Worm (Caenorhabditis elegans) whole organism, late embryonic: ENCODE measurements around the gene F59B2.13.
"Not testable (repeated sequence)": the region's sequence is repeated elsewhere in the genome, so short reads cannot be mapped to it uniquely, and the experiment has no call there.

Experiments used
- C08G9.2 ChIP-seq: sonication (generic microtip); optimal IDR thresholded peaks from 2 replicates; lab custom pipeline; 2016; ENCODE audit warnings: mild to moderate bottlenecking, missing genetic modification characterization, moderate library complexity, missing compliant biosample characterization
- C38D4.7 ChIP-seq: fragments of 200-800 bp; sonication (Bioruptor generic); optimal IDR thresholded peaks from 2 replicates; lab custom pipeline; 2018; ENCODE audit warnings: mild to moderate bottlenecking, missing genetic modification characterization, moderate library complexity, missing compliant biosample characterization
- K02D7.2 ChIP-seq: sonication (generic microtip); optimal IDR thresholded peaks from 2 replicates; lab custom pipeline; 2017; ENCODE audit warnings: mild to moderate bottlenecking, missing genetic modification characterization, missing compliant biosample characterization
- T23F11.4 ChIP-seq: fragments of 200-800 bp; sonication (Bioruptor generic); optimal IDR thresholded peaks from 2 replicates; lab custom pipeline; 2018; ENCODE audit warnings: mild to moderate bottlenecking, missing genetic modification characterization, missing compliant biosample characterization
- Y22D7AL.16 ChIP-seq: sonication (generic microtip); optimal IDR thresholded peaks from 2 replicates; lab custom pipeline; 2016; ENCODE audit warnings: missing genetic modification characterization, missing compliant biosample characterization
- ceh-14 ChIP-seq: sonication (generic microtip); optimal IDR thresholded peaks from 2 replicates; lab custom pipeline; 2016; ENCODE audit warnings: missing genotype, missing genetic modification characterization, missing compliant biosample characterization
- ceh-18 ChIP-seq: sonication (generic microtip); optimal IDR thresholded peaks from 2 replicates; lab custom pipeline; 2016; ENCODE audit warnings: missing genetic modification characterization, missing compliant biosample characterization
- ceh-19 ChIP-seq: fragments of 200-800 bp; sonication (Bioruptor generic); optimal IDR thresholded peaks from 2 replicates; lab custom pipeline; 2018; ENCODE audit warnings: mild to moderate bottlenecking, missing genetic modification characterization, missing compliant biosample characterization
- ceh-22 ChIP-seq: sonication (generic microtip); optimal IDR thresholded peaks from 2 replicates; lab custom pipeline; 2017; ENCODE audit warnings: missing biosample characterization, missing genetic modification characterization
- ceh-24 ChIP-seq: sonication (generic microtip); optimal IDR thresholded peaks from 2 replicates; lab custom pipeline; 2016; ENCODE audit warnings: mild to moderate bottlenecking, missing genetic modification characterization, missing compliant biosample characterization
- ceh-6 ChIP-seq: fragments of 200-800 bp; sonication (Bioruptor generic); optimal IDR thresholded peaks from 2 replicates; lab custom pipeline; 2018; ENCODE audit warnings: mild to moderate bottlenecking, missing genetic modification characterization, missing compliant biosample characterization
- che-1 ChIP-seq: sonication (generic microtip); optimal IDR thresholded peaks from 2 replicates; lab custom pipeline; 2016; ENCODE audit warnings: mild to moderate bottlenecking, missing genetic modification characterization, missing compliant biosample characterization
- dve-1 ChIP-seq: sonication (generic microtip); optimal IDR thresholded peaks from 2 replicates; lab custom pipeline; 2017; ENCODE audit warnings: antibody characterized with exemption, mild to moderate bottlenecking, missing genetic modification characterization, missing compliant biosample characterization
- elt-2 ChIP-seq: sonication (generic microtip); optimal IDR thresholded peaks from 2 replicates; lab custom pipeline; 2016; ENCODE audit warnings: missing genetic modification reagents, missing genetic modification characterization, missing compliant biosample characterization
- elt-4 ChIP-seq: sonication (generic microtip); optimal IDR thresholded peaks from 2 replicates; lab custom pipeline; 2016; ENCODE audit warnings: missing genetic modification characterization, missing compliant biosample characterization
- fax-1 ChIP-seq: sonication (generic microtip); optimal IDR thresholded peaks from 2 replicates; lab custom pipeline; 2016; ENCODE audit warnings: missing genotype, missing genetic modification characterization, missing compliant biosample characterization
- fkh-6 ChIP-seq: sonication (generic microtip); optimal IDR thresholded peaks from 2 replicates; lab custom pipeline; 2016; ENCODE audit warnings: missing genetic modification characterization, missing compliant biosample characterization
- hlh-13 ChIP-seq: fragments of 200-800 bp; sonication (Bioruptor generic); optimal IDR thresholded peaks from 2 replicates; lab custom pipeline; 2018; ENCODE audit warnings: mild to moderate bottlenecking, missing genetic modification characterization, missing compliant biosample characterization
- hlh-15 ChIP-seq: sonication (generic microtip); optimal IDR thresholded peaks from 2 replicates; lab custom pipeline; 2016; ENCODE audit warnings: missing genetic modification characterization, missing compliant biosample characterization
- hlh-30 ChIP-seq: sonication (generic microtip); optimal IDR thresholded peaks from 2 replicates; lab custom pipeline; 2017; ENCODE audit warnings: antibody characterized with exemption, missing genetic modification characterization, missing compliant biosample characterization; ENCODE audit not compliant: insufficient read depth
- hlh-6 ChIP-seq: sonication (generic microtip); optimal IDR thresholded peaks from 2 replicates; lab custom pipeline; 2016; ENCODE audit warnings: missing genotype, missing genetic modification characterization, missing compliant biosample characterization
- madf-2 ChIP-seq: sonication (generic microtip); optimal IDR thresholded peaks from 2 replicates; lab custom pipeline; 2017; ENCODE audit warnings: missing genetic modification characterization, missing compliant biosample characterization
- nhr-11 ChIP-seq: fragments of 150-350 bp; optimal IDR thresholded peaks from 2 replicates; lab custom pipeline; 2014; ENCODE audit warnings: missing biosample characterization, missing genetic modification characterization
- odd-2 ChIP-seq: sonication (generic microtip); optimal IDR thresholded peaks from 2 replicates; lab custom pipeline; 2017; ENCODE audit warnings: antibody characterized with exemption, mild to moderate bottlenecking, missing genetic modification characterization, missing compliant biosample characterization
- pax-1 ChIP-seq: fragments of 150-350 bp; optimal IDR thresholded peaks from 2 replicates; lab custom pipeline; 2014; ENCODE audit warnings: missing biosample characterization, missing genetic modification characterization
- pha-2 ChIP-seq: sonication (generic microtip); optimal IDR thresholded peaks from 2 replicates; lab custom pipeline; 2017; ENCODE audit warnings: mild to moderate bottlenecking, missing genetic modification characterization, missing compliant biosample characterization
- pqm-1 ChIP-seq: sonication (generic microtip); optimal IDR thresholded peaks from 2 replicates; lab custom pipeline; 2016; ENCODE audit warnings: missing genetic modification characterization, missing compliant biosample characterization
- pros-1 ChIP-seq: fragments of 150-350 bp; optimal IDR thresholded peaks from 2 replicates; lab custom pipeline; 2014; ENCODE audit warnings: missing biosample characterization, missing genetic modification reagents, missing genetic modification characterization
- ref-2 ChIP-seq: sonication (generic microtip); optimal IDR thresholded peaks from 2 replicates; lab custom pipeline; 2016; ENCODE audit warnings: missing genetic modification characterization, missing compliant biosample characterization
- sox-2 ChIP-seq: fragments of 200-800 bp; sonication (Bioruptor generic); IDR thresholded peaks from 2 replicates; pipeline ENCODE4 v1.3.6; 2022; ENCODE audit warnings: missing genetic modification reagents, missing genetic modification characterization, missing compliant biosample characterization
- sox-4 ChIP-seq: sonication (generic microtip); optimal IDR thresholded peaks from 2 replicates; lab custom pipeline; 2017; ENCODE audit warnings: mild to moderate bottlenecking, missing genetic modification characterization, inconsistent platforms, missing compliant biosample characterization
- syd-9 ChIP-seq: sonication (generic microtip); optimal IDR thresholded peaks from 2 replicates; lab custom pipeline; 2016; ENCODE audit warnings: mild to moderate bottlenecking, missing genetic modification characterization, moderate library complexity, missing compliant biosample characterization
- tbx-2 ChIP-seq: sonication (generic microtip); optimal IDR thresholded peaks from 2 replicates; lab custom pipeline; 2016; ENCODE audit warnings: missing genetic modification characterization, missing compliant biosample characterization
- unc-55 ChIP-seq: sonication (generic microtip); optimal IDR thresholded peaks from 2 replicates; lab custom pipeline; 2017; ENCODE audit warnings: missing biosample characterization, missing genetic modification reagents, missing genetic modification characterization
- unc-86 ChIP-seq: sonication (generic microtip); optimal IDR thresholded peaks from 2 replicates; lab custom pipeline; 2016; ENCODE audit warnings: missing genetic modification characterization, missing compliant biosample characterization
- zip-5 ChIP-seq: sonication (generic microtip); optimal IDR thresholded peaks from 2 replicates; lab custom pipeline; 2016; ENCODE audit warnings: missing genetic modification characterization, missing compliant biosample characterization

The F59B2.13 gene

DNA sequence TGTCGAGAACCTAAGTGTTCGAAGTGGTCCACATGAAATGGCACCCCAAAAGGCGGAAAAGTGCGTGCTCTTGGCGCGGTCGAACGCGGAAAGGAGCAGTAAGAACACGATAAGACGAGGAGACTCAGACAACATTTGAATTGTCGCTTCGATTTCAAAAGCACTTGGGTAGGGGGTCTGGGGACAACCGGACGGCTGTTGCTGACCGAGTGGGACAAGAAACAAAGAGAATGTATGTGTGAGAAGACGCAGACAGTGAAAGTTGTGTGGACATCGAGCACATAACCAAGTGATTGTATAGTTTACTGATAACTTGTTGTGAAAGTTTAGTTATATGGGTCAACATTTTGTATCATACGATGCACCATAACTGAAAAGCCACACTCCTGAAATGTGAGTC is 19.7 kb downstream of the F59B2.13 start:
- peak; percentile 85 for TF ChIP-seq unc-55
- no peak for TF ChIP-seq pqm-1 (tag; lab: Kevin White, UChicago)
- TF ChIP-seq T23F11.4 (GFP tag; lab: Kevin White, UChicago): peak; percentile 28
- TF ChIP-seq sox-2 (GFP tag; lab: Robert Waterston, UW): no peak; the same call in 1 of the 2 replicates
- no peak for TF ChIP-seq elt-4 (tag; lab: Kevin White, UChicago)
- peak; percentile 15 for TF ChIP-seq ref-2 (tag; lab: Kevin White, UChicago)
- TF ChIP-seq dve-1 (tag; lab: Kevin White, UChicago): peak; percentile 8
- peak; percentile 87 for TF ChIP-seq syd-9 (tag; lab: Kevin White, UChicago)
- TF ChIP-seq ceh-18 (tag; lab: Kevin White, UChicago): peak; percentile 25
- TF ChIP-seq hlh-15 (tag; lab: Kevin White, UChicago): no peak
- no peak for TF ChIP-seq hlh-6 (tag; lab: Kevin White, UChicago)
- TF ChIP-seq tbx-2: peak; percentile 46
- peak; percentile 39 for TF ChIP-seq elt-2 (tag; lab: Kevin White, UChicago)

DNA sequence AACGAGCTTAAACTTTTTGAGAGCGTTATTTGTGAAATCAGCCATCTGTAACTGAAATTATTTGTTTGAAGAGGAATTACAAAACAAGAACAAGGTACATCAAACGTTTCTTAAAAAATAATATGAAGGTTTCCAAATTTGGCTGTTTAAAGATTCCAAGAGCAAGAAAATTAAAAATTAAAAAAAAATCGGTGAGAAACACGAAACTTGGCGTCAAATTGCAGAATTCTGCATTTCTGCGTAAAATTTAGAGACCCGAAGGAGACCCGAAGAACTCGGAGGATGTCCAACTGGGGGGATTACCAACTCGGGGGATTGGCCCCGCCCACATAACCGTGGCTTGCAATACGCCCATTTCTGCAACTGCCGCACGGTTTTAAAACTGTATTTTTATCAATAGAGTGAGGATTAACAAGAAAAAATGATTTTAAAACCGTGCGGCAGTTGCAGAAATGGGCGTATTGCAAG is 20.9 kb downstream of the F59B2.13 start, which contains the start of gene rab-6.1:
rab-6.1 (minus strand) TSS at position 51 of the 468 bp plus-strand sequence.
- not testable (repeated sequence) for TF ChIP-seq Y22D7AL.16, ceh-14, ceh-22 (tag; lab: Kevin White, UChicago)

- TF ChIP-seq zip-5: no peak
- TF ChIP-seq ceh-6 (GFP tag; lab: Kevin White, UChicago): no peak
- no peak for TF ChIP-seq elt-2 (tag; lab: Kevin White, UChicago)
- TF ChIP-seq ceh-24 (tag; lab: Kevin White, UChicago): no peak
- TF ChIP-seq, all 69 proteins: peak for 0
These were observed 22.2 kb downstream of the F59B2.13 start for ce11 chrIII:9004658-9005057.

- TF ChIP-seq odd-2 (no peak), unc-86 (tag; lab: Kevin White, UChicago) (no peak), madf-2 (tag; lab: Kevin White, UChicago) (no peak), hlh-15 (tag; lab: Kevin White, UChicago) (no peak), pros-1 (tag; lab: Kevin White, UChicago) (no peak), sox-2 (GFP tag; lab: Robert Waterston, UW) (no peak), pax-1 (tag; lab: Kevin White, UChicago) (no peak), K02D7.2 (tag; lab: Kevin White, UChicago) (no peak), ceh-6 (GFP tag; lab: Kevin White, UChicago) (no peak)
These were observed 24.3 kb downstream of the F59B2.13 start, which contains the start of the genes F59B2.15 and zif-1 for ce11 chrIII:9002545-9002944. Gene F59B2.15, minus strand, starts transcription at chrIII:9002645. Gene zif-1, plus strand, starts transcription at chrIII:9002779.

ce11 chrIII:9001899-9002298 is 25.0 kb downstream of the F59B2.13 start, which contains the start of gene rpn-6.2:
Gene rpn-6.2, minus strand, starts transcription at chrIII:9001999.
- no peak for TF ChIP-seq ceh-19
- no peak for TF ChIP-seq fax-1 (tag; lab: Kevin White, UChicago)
- no peak for TF ChIP-seq ceh-22 (tag; lab: Kevin White, UChicago)
- TF ChIP-seq che-1: no peak
- no peak for TF ChIP-seq fkh-6 (tag; lab: Kevin White, UChicago)
- no peak for TF ChIP-seq madf-2 (tag; lab: Kevin White, UChicago)
- TF ChIP-seq pha-2 (tag; lab: Kevin White, UChicago): no peak
- TF ChIP-seq ceh-24 (tag; lab: Kevin White, UChicago): no peak
- no peak for TF ChIP-seq hlh-13 (GFP tag; lab: Kevin White, UChicago)
- no peak for TF ChIP-seq hlh-30 (tag; lab: Kevin White, UChicago)
- no peak for TF ChIP-seq unc-86 (tag; lab: Kevin White, UChicago)
- TF ChIP-seq nhr-11 (tag; lab: Kevin White, UChicago): no peak
- TF ChIP-seq T23F11.4 (GFP tag; lab: Kevin White, UChicago): no peak
- no peak for TF ChIP-seq elt-4 (tag; lab: Kevin White, UChicago)
- no peak for TF ChIP-seq pqm-1 (tag; lab: Kevin White, UChicago)
- no peak for TF ChIP-seq sox-2 (GFP tag; lab: Robert Waterston, UW)
- no peak for TF ChIP-seq C08G9.2 (tag; lab: Kevin White, UChicago)
- TF ChIP-seq sox-4 (tag; lab: Kevin White, UChicago): no peak
- TF ChIP-seq K02D7.2 (tag; lab: Kevin White, UChicago): no peak
- TF ChIP-seq C38D4.7 (GFP tag; lab: Kevin White, UChicago): no peak
